Fruit fly (Drosophila melanogaster) whole organism, prepupa: ENCODE results near the gene CG5404.

Source experiments
- CG10669 ChIP-seq: fragments of 200-800 bp; sonication (Bioruptor generic); optimal IDR thresholded peaks from 3 replicates; lab custom pipeline; 2018; ENCODE audit warnings: missing biosample characterization, mild to moderate bottlenecking, missing genetic modification characterization, moderate library complexity
- CG11902 ChIP-seq: fragments of 200-800 bp; sonication (Bioruptor generic); optimal IDR thresholded peaks from 3 replicates; lab custom pipeline; 2016; ENCODE audit warnings: missing biosample characterization, missing genetic modification characterization
- CG34406 ChIP-seq: fragments of 200-800 bp; sonication (Bioruptor generic); optimal IDR thresholded peaks from 3 replicates; lab custom pipeline; 2016; ENCODE audit warnings: missing biosample characterization, missing genetic modification characterization
- CG3919 ChIP-seq: fragments of 200-800 bp; sonication (Bioruptor generic); optimal IDR thresholded peaks from 3 replicates; lab custom pipeline; 2016; ENCODE audit warnings: missing biosample characterization, missing genetic modification characterization
- CG8319 ChIP-seq: fragments of 200-800 bp; sonication (Bioruptor generic); optimal IDR thresholded peaks from 3 replicates; lab custom pipeline; 2016; ENCODE audit warnings: missing biosample characterization, missing genetic modification characterization
- CG9139 ChIP-seq: fragments of 200-800 bp; sonication (Bioruptor generic); optimal IDR thresholded peaks from 3 replicates; lab custom pipeline; 2017; ENCODE audit warnings: missing biosample characterization, mild to moderate bottlenecking, missing genetic modification characterization
- Smox ChIP-seq: fragments of 200-800 bp; sonication (Bioruptor generic); optimal IDR thresholded peaks from 3 replicates; lab custom pipeline; 2016; ENCODE audit warnings: missing biosample characterization, missing genetic modification characterization
- Sox102F ChIP-seq: fragments of 200-800 bp; sonication (Bioruptor generic); optimal IDR thresholded peaks from 2 replicates; lab custom pipeline; 2016; ENCODE audit warnings: missing biosample characterization, mild to moderate bottlenecking, missing genetic modification characterization
- achi ChIP-seq: fragments of 200-800 bp; sonication (Bioruptor generic); optimal IDR thresholded peaks from 3 replicates; lab custom pipeline; 2016; ENCODE audit warnings: missing biosample characterization, missing genetic modification characterization
- cyc ChIP-seq: fragments of 200-800 bp; sonication (Bioruptor generic); optimal IDR thresholded peaks from 3 replicates; lab custom pipeline; 2016; ENCODE audit warnings: missing biosample characterization, missing genetic modification characterization
- fd85E ChIP-seq: fragments of 200-800 bp; sonication (Bioruptor generic); optimal IDR thresholded peaks from 3 replicates; lab custom pipeline; 2016; ENCODE audit warnings: missing biosample characterization, missing genetic modification characterization
- pdm3 ChIP-seq: fragments of 200-800 bp; sonication (Bioruptor generic); optimal IDR thresholded peaks from 3 replicates; lab custom pipeline; 2016; ENCODE audit warnings: missing biosample characterization, missing genetic modification characterization

DNA sequence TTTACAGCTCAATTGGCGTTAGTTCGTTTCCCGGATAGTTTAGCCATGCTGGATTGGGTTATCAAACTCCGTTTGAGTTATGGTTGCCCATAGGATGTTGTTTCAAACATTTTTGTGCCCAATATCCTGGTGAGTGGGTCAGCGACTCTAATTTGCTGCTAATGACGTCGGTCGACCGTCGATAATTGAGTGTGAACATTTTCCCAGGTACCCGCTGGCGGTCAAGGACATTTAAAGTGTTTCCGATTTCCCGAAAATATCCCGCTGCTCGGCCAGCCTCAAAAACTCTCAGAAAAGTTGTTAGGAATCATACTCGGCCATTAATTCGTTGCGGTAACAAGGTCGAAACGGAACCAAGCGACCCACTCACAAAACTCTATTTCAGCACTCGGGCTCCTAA is 49.6 kb upstream of the CG5404 start:
- TF ChIP-seq CG10669 (GFP tag; lab: Kevin White, UChicago) (no peak), CG3919 (no peak), pdm3 (GFP tag; lab: Kevin White, UChicago) (no peak), fd85E (no peak), CG8319 (GFP tag; lab: Kevin White, UChicago) (no peak), cyc (GFP tag; lab: Kevin White, UChicago) (no peak), CG9139 (GFP tag; lab: Kevin White, UChicago) (no peak), achi (GFP tag; lab: Kevin White, UChicago) (no peak), CG11902 (GFP tag; lab: Kevin White, UChicago) (no peak), Sox102F (no peak), CG34406 (GFP tag; lab: Kevin White, UChicago) (no peak), Smox (GFP tag; lab: Kevin White, UChicago) (no peak)
